Worm (Caenorhabditis elegans) whole organism, early embryonic: ENCODE data around the gene C08F1.10.

Experiments used
- ceh-13 ChIP-seq: fragments of 200-800 bp; sonication (Bioruptor generic); optimal IDR thresholded peaks from 2 replicates; lab custom pipeline; 2018; ENCODE audit warnings: mild to moderate bottlenecking, missing genetic modification characterization, missing compliant biosample characterization
- flt-1 ChIP-seq: fragments of 200-800 bp; sonication (Bioruptor generic); IDR thresholded peaks from 2 replicates; pipeline ENCODE4 v1.3.6; 2022; ENCODE audit warnings: missing genetic modification characterization, missing compliant biosample characterization
- tbx-37 ChIP-seq: fragments of 200-800 bp; sonication (Bioruptor generic); conservative IDR thresholded peaks from 2 replicates; pipeline ENCODE4 v1.3.6; 2022; ENCODE audit warnings: missing genetic modification reagents, missing genetic modification characterization, missing compliant biosample characterization
- tra-4 ChIP-seq: sonication (generic microtip); optimal IDR thresholded peaks from 2 replicates; lab custom pipeline; 2017; ENCODE audit warnings: missing genetic modification characterization, missing compliant biosample characterization

ce11 chrII:1820774-1821173 lies 34.7 kb upstream of the C08F1.10 start, which contains the start of gene fbxa-3:
- no peak for TF ChIP-seq tra-4 (tag; lab: Kevin White, UChicago)
- no peak for TF ChIP-seq ceh-13 (GFP tag; lab: Kevin White, UChicago)
- no peak for TF ChIP-seq flt-1 (GFP tag; lab: Robert Waterston, UW)
- TF ChIP-seq tbx-37, result no peak
